Worm (Caenorhabditis elegans) whole organism, early embryonic: ENCODE results near the gene C28A5.2.

Experiments
- B0310.2 ChIP-seq: sonication (generic microtip); optimal IDR thresholded peaks from 2 replicates; lab custom pipeline; 2016; ENCODE audit warnings: mild to moderate bottlenecking, missing genetic modification characterization, missing compliant biosample characterization
- F13C5.2 ChIP-seq: sonication (generic microtip); optimal IDR thresholded peaks from 2 replicates; lab custom pipeline; 2017; ENCODE audit warnings: mild to moderate bottlenecking, missing genetic modification characterization, inconsistent platforms, missing compliant biosample characterization
- aly-1 ChIP-seq: sonication (generic microtip); optimal IDR thresholded peaks from 2 replicates; lab custom pipeline; 2016; ENCODE audit warnings: missing genetic modification characterization, missing compliant biosample characterization
- ama-1 ChIP-seq: fragments of 150-350 bp; optimal IDR thresholded peaks from 2 replicates; lab custom pipeline; 2014
- ceh-13 ChIP-seq: fragments of 200-800 bp; sonication (Bioruptor generic); optimal IDR thresholded peaks from 2 replicates; lab custom pipeline; 2018; ENCODE audit warnings: mild to moderate bottlenecking, missing genetic modification characterization, missing compliant biosample characterization
- ceh-36 ChIP-seq: sonication (generic microtip); optimal IDR thresholded peaks from 2 replicates; lab custom pipeline; 2016; ENCODE audit warnings: missing genetic modification characterization, inconsistent platforms, missing compliant biosample characterization
- ets-7 ChIP-seq: sonication (generic microtip); optimal IDR thresholded peaks from 2 replicates; lab custom pipeline; 2016; ENCODE audit warnings: missing genotype, missing genetic modification characterization, missing compliant biosample characterization
- flt-1 ChIP-seq: fragments of 200-800 bp; sonication (Bioruptor generic); IDR thresholded peaks from 2 replicates; pipeline ENCODE4 v1.3.6; 2022; ENCODE audit warnings: missing genetic modification characterization, missing compliant biosample characterization
- hmbx-1 ChIP-seq: sonication (generic microtip); optimal IDR thresholded peaks from 2 replicates; lab custom pipeline; 2016; ENCODE audit warnings: mild to moderate bottlenecking, missing genetic modification characterization, missing compliant biosample characterization
- hmg-4 ChIP-seq: fragments of 200-800 bp; sonication (Bioruptor generic); optimal IDR thresholded peaks from 2 replicates; lab custom pipeline; 2018; ENCODE audit warnings: mild to moderate bottlenecking, missing genetic modification characterization, missing compliant biosample characterization
- hnd-1 ChIP-seq: sonication (generic microtip); optimal IDR thresholded peaks from 2 replicates; lab custom pipeline; 2016; ENCODE audit warnings: missing genetic modification characterization, missing compliant biosample characterization
- pes-1 ChIP-seq: fragments of 200-800 bp; sonication (Bioruptor generic); IDR thresholded peaks from 2 replicates; pipeline ENCODE4 v1.3.6; 2022; ENCODE audit warnings: missing genetic modification reagents, missing genetic modification characterization, missing compliant biosample characterization
- scrt-1 ChIP-seq: fragments of 200-800 bp; sonication (Bioruptor generic); IDR thresholded peaks from 2 replicates; pipeline ENCODE4 v1.3.6; 2022; ENCODE audit warnings: missing genetic modification characterization, missing compliant biosample characterization
- sea-1 ChIP-seq: fragments of 200-800 bp; sonication (Bioruptor generic); conservative IDR thresholded peaks from 2 replicates; pipeline ENCODE4 v1.3.6; 2022; ENCODE audit warnings: missing genetic modification characterization, missing compliant biosample characterization
- tbx-11 ChIP-seq: fragments of 200-800 bp; sonication (Bioruptor generic); IDR thresholded peaks from 2 replicates; pipeline ENCODE4 v1.3.6; 2022; ENCODE audit warnings: missing genetic modification characterization, missing compliant biosample characterization
- tbx-37 ChIP-seq: fragments of 200-800 bp; sonication (Bioruptor generic); conservative IDR thresholded peaks from 2 replicates; pipeline ENCODE4 v1.3.6; 2022; ENCODE audit warnings: missing genetic modification reagents, missing genetic modification characterization, missing compliant biosample characterization
- tra-4 ChIP-seq: sonication (generic microtip); optimal IDR thresholded peaks from 2 replicates; lab custom pipeline; 2017; ENCODE audit warnings: missing genetic modification characterization, missing compliant biosample characterization

Gene C28A5.2

DNA sequence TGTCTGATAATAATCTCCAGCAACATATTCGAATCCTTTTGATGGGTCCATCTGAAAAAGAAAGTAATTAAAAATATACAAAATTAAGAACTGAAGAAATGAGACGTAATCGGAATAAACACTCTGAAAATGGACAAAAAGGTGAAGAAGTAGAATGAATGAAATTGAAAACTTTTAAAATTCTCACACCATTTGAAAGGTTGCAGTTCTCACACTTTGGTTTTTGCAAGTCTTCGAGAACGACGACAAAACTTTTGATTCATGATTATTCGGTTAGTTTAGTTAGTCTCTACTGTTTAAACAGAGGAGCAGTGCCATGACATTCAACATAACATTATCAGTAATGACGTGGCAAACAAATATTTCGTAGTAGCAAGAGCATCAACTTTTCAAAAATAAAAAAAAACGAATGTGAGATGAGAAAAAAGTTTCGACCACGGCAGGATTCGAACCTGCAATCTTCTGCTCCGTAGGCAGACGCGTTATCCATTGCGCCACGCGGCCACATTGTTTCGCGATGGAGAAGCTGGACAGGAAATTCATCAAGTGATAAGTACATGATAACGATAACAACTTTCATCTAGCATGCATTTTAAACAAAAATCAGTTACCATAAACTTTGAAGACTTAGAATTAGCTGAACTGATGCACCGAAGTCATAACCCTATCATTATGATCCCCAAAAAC lies 10.7 kb upstream of the C28A5.2 start, which contains the start of gene ceh-43:
Gene ceh-43, minus strand, starts transcription at position 51 of the 687 bp plus-strand sequence.
- no peak for TF ChIP-seq hmg-4 (GFP tag; lab: Kevin White, UChicago)
- no peak for TF ChIP-seq B0310.2 (tag; lab: Kevin White, UChicago)
- TF ChIP-seq hmbx-1 (tag; lab: Kevin White, UChicago), result no peak
- no peak for TF ChIP-seq tbx-37
- no peak for TF ChIP-seq hnd-1 (tag; lab: Kevin White, UChicago)
- TF ChIP-seq F13C5.2 (tag; lab: Kevin White, UChicago), result no peak
- no peak for TF ChIP-seq aly-1
- no peak for TF ChIP-seq ceh-36
- TF ChIP-seq tra-4 (tag; lab: Kevin White, UChicago), result no peak
- no peak for TF ChIP-seq ceh-13 (GFP tag; lab: Kevin White, UChicago)
- no peak for TF ChIP-seq tbx-11 (GFP tag; lab: Robert Waterston, UW)
- TF ChIP-seq pes-1 (GFP tag; lab: Robert Waterston, UW), result no peak
- no peak for TF ChIP-seq scrt-1 (GFP tag; lab: Robert Waterston, UW)
- TF ChIP-seq sea-1, result no peak

- TF ChIP-seq sea-1, result no peak
- TF ChIP-seq aly-1, result no peak
- TF ChIP-seq ceh-13 (GFP tag; lab: Kevin White, UChicago), result no peak
- no peak for TF ChIP-seq scrt-1 (GFP tag; lab: Robert Waterston, UW)
- no peak for TF ChIP-seq tra-4 (tag; lab: Kevin White, UChicago)
- TF ChIP-seq tbx-37, result no peak
- TF ChIP-seq hmg-4 (GFP tag; lab: Kevin White, UChicago), result no peak
- no peak for TF ChIP-seq F13C5.2 (tag; lab: Kevin White, UChicago)
- TF ChIP-seq hmbx-1 (tag; lab: Kevin White, UChicago), result no peak
- no peak for TF ChIP-seq flt-1 (GFP tag; lab: Robert Waterston, UW)
- TF ChIP-seq tbx-11 (GFP tag; lab: Robert Waterston, UW), result no peak
Measured at ce11 chrIII:4449357-4449756, 10.0 kb upstream of the C28A5.2 start.

DNA sequence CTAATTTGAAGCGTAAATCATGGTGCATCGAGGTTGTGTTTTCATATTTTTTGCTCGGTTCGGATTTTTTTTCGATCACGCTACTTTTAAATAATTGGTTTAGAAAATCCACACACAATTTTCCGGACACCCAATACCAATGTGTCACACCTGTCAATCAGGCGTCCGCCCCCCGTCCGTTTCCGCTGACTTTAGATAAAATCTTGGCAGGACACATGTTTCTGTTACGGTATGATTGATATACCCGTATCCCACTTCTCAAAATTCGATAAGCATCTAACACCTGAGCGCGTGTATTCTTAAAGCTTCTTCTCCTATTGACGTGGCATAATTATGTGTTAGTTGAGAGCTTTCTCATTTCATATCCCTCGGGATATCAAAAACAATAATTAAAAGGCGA lies 8.7 kb upstream of the C28A5.2 start:
- TF ChIP-seq tra-4 (tag; lab: Kevin White, UChicago) (no peak), hmbx-1 (tag; lab: Kevin White, UChicago) (no peak), ama-1 (no peak), pes-1 (GFP tag; lab: Robert Waterston, UW) (no peak), B0310.2 (tag; lab: Kevin White, UChicago) (no peak), ets-7 (tag; lab: Kevin White, UChicago) (no peak), hmg-4 (GFP tag; lab: Kevin White, UChicago) (no peak), scrt-1 (GFP tag; lab: Robert Waterston, UW) (no peak), F13C5.2 (tag; lab: Kevin White, UChicago) (no peak), tbx-37 (no peak), aly-1 (no peak), sea-1 (no peak), hnd-1 (tag; lab: Kevin White, UChicago) (no peak), ceh-13 (GFP tag; lab: Kevin White, UChicago) (no peak)

DNA sequence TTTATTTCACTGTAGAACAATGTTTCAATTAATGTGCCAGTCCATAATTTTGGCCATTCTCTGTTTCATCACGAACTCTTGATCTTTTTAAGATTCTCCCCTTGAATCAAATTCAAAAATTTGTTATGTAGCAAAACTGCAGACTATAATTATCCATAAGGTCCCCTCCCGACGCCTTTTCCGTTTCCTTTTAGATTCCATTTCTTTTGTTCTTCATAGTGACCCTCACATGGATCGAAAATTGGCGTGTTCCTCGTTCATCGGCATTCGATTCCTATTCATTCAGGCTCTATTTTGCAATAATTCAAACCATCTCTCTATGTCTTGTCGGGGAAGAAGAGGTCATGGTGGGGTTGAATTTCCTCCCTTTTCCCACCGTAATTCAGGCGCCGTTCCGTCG lies 5.1 kb upstream of the C28A5.2 start:
- TF ChIP-seq B0310.2 (tag; lab: Kevin White, UChicago) (no peak), hmbx-1 (tag; lab: Kevin White, UChicago) (no peak), aly-1 (no peak), tra-4 (tag; lab: Kevin White, UChicago) (no peak), ceh-13 (GFP tag; lab: Kevin White, UChicago) (no peak), pes-1 (GFP tag; lab: Robert Waterston, UW) (no peak), ets-7 (tag; lab: Kevin White, UChicago) (no peak), hmg-4 (GFP tag; lab: Kevin White, UChicago) (no peak), tbx-37 (no peak), flt-1 (GFP tag; lab: Robert Waterston, UW) (no peak)

- no peak for TF ChIP-seq hnd-1 (tag; lab: Kevin White, UChicago)
- no peak for TF ChIP-seq tbx-37
- no peak for TF ChIP-seq hmg-4 (GFP tag; lab: Kevin White, UChicago)
- TF ChIP-seq F13C5.2 (tag; lab: Kevin White, UChicago), result no peak
- no peak for TF ChIP-seq ceh-36
- TF ChIP-seq ceh-13 (GFP tag; lab: Kevin White, UChicago), result no peak
- TF ChIP-seq aly-1, result no peak
- TF ChIP-seq B0310.2 (tag; lab: Kevin White, UChicago), result no peak
- TF ChIP-seq pes-1 (GFP tag; lab: Robert Waterston, UW), result no peak
- no peak for TF ChIP-seq tra-4 (tag; lab: Kevin White, UChicago)
- TF ChIP-seq ama-1, result no peak
- TF ChIP-seq sea-1, result no peak
- TF ChIP-seq ets-7 (tag; lab: Kevin White, UChicago), result no peak
- TF ChIP-seq tbx-11 (GFP tag; lab: Robert Waterston, UW), result no peak
- no peak for TF ChIP-seq scrt-1 (GFP tag; lab: Robert Waterston, UW)
- TF ChIP-seq flt-1 (GFP tag; lab: Robert Waterston, UW), result no peak
- no peak for TF ChIP-seq hmbx-1 (tag; lab: Kevin White, UChicago)
Measured at ce11 chrIII:4441781-4442180, 2.4 kb upstream of the C28A5.2 start, which contains the start of gene nex-3. Gene nex-3, plus strand, starts transcription at chrIII:4442081.

ce11 chrIII:4435262-4435661 lies 4.1 kb downstream of the C28A5.2 start:
- no peak for TF ChIP-seq tbx-37
- TF ChIP-seq aly-1, result no peak
- no peak for TF ChIP-seq scrt-1 (GFP tag; lab: Robert Waterston, UW)
- no peak for TF ChIP-seq F13C5.2 (tag; lab: Kevin White, UChicago)
- no peak for TF ChIP-seq pes-1 (GFP tag; lab: Robert Waterston, UW)
- no peak for TF ChIP-seq hmbx-1 (tag; lab: Kevin White, UChicago)
- TF ChIP-seq ceh-36, result no peak
- no peak for TF ChIP-seq ama-1
- TF ChIP-seq ceh-13 (GFP tag; lab: Kevin White, UChicago), result no peak

- TF ChIP-seq ama-1 (no peak), B0310.2 (tag; lab: Kevin White, UChicago) (no peak), sea-1 (no peak), flt-1 (GFP tag; lab: Robert Waterston, UW) (no peak), ceh-36 (no peak), hmbx-1 (tag; lab: Kevin White, UChicago) (no peak), ceh-13 (GFP tag; lab: Kevin White, UChicago) (no peak), scrt-1 (GFP tag; lab: Robert Waterston, UW) (no peak), hmg-4 (GFP tag; lab: Kevin White, UChicago) (no peak), tra-4 (tag; lab: Kevin White, UChicago) (no peak), tbx-11 (GFP tag; lab: Robert Waterston, UW) (no peak), aly-1 (no peak)
Measured at ce11 chrIII:4434294-4434781, 5.0 kb downstream of the C28A5.2 start, which contains the start of gene C28A5.1. Gene C28A5.1, minus strand, starts transcription at chrIII:4434344.
